Fruit fly (Drosophila melanogaster) whole organism, wandering third instar larva: ENCODE results near the gene sing.

Experiments
- Abd-B ChIP-seq: fragments of >200 bp; optimal IDR thresholded peaks from 2 replicates; lab custom pipeline; 2017; ENCODE audit warnings: missing biosample characterization, missing genetic modification characterization
- CG32264 ChIP-seq: fragments of 200-800 bp; sonication (Bioruptor generic); optimal IDR thresholded peaks from 2 replicates; lab custom pipeline; 2016; ENCODE audit warnings: missing biosample characterization, missing genetic modification characterization
- CG9705 ChIP-seq: fragments of 200-800 bp; sonication (Bioruptor generic); optimal IDR thresholded peaks from 2 replicates; lab custom pipeline; 2018; ENCODE audit warnings: missing biosample characterization, mild to moderate bottlenecking, missing genetic modification characterization
- CrebA ChIP-seq: fragments of 200-800 bp; sonication (Bioruptor generic); optimal IDR thresholded peaks from 2 replicates; lab custom pipeline; 2016; ENCODE audit warnings: missing biosample characterization, mild to moderate bottlenecking, missing genetic modification characterization, borderline replicate concordance
- Dfd ChIP-seq: fragments of >200 bp; optimal IDR thresholded peaks from 2 replicates; lab custom pipeline; 2017; ENCODE audit warnings: missing biosample characterization, missing genetic modification characterization
- Dif ChIP-seq: fragments of 200-275, 200-300 bp; sonication (Bioruptor generic); optimal IDR thresholded peaks from 2 replicates; lab custom pipeline; 2018; ENCODE audit warnings: missing biosample characterization, missing genetic modification characterization; ENCODE audit not compliant: partially characterized antibody
- GATAd ChIP-seq: sonication (Bioruptor generic); optimal IDR thresholded peaks from 2 replicates; lab custom pipeline; 2016; ENCODE audit warnings: missing biosample characterization, missing genetic modification characterization
- HLH106 ChIP-seq: fragments of 200-800 bp; optimal IDR thresholded peaks from 3 replicates; lab custom pipeline; 2019; ENCODE audit warnings: missing biosample characterization, mild to moderate bottlenecking, missing genetic modification characterization, moderate library complexity
- Hnf4 ChIP-seq: fragments of 200-800 bp; sonication (Bioruptor generic); optimal IDR thresholded peaks from 2 replicates; lab custom pipeline; 2016; ENCODE audit warnings: missing biosample characterization, mild to moderate bottlenecking, missing genetic modification characterization
- Hr78 ChIP-seq: fragments of >200 bp; optimal IDR thresholded peaks from 2 replicates; lab custom pipeline; 2017; ENCODE audit warnings: missing biosample characterization, missing genetic modification characterization
- Hr83 ChIP-seq: fragments of 200-300 bp; sonication (Bioruptor generic); optimal IDR thresholded peaks from 2 replicates; lab custom pipeline; 2016; ENCODE audit warnings: missing biosample characterization, mild to moderate bottlenecking, missing genetic modification characterization, moderate library complexity; ENCODE audit not compliant: poor library complexity, severe bottlenecking
- Jra ChIP-seq: sonication (Bioruptor generic); optimal IDR thresholded peaks from 2 replicates; lab custom pipeline; 2016; ENCODE audit warnings: missing biosample characterization, missing genetic modification characterization
- Mio ChIP-seq: sonication (Bioruptor generic); optimal IDR thresholded peaks from 2 replicates; lab custom pipeline; 2016; ENCODE audit warnings: missing biosample characterization, missing genetic modification characterization
- Myc ChIP-seq: fragments of >200 bp; optimal IDR thresholded peaks from 2 replicates; lab custom pipeline; 2017
- N ChIP-seq: fragments of >200 bp; optimal IDR thresholded peaks from 2 replicates; lab custom pipeline; 2018; ENCODE audit warnings: missing biosample characterization, missing external identifiers, missing genetic modification characterization
- OdsH ChIP-seq: fragments of 200-800 bp; sonication (Bioruptor generic); optimal IDR thresholded peaks from 2 replicates; lab custom pipeline; 2016; ENCODE audit warnings: missing biosample characterization, mild to moderate bottlenecking, missing genetic modification characterization
- Rel ChIP-seq, 2 experiments: fragments of 200-800 bp; sonication (Bioruptor generic) in 1 of 2; optimal IDR thresholded peaks; 2 replicates in 1 of 2; 3 replicates in 1 of 2; lab custom pipeline; 2016 to 2019; ENCODE audit warnings: mild to moderate bottlenecking in 2 of 2, missing biosample characterization in 2 of 2, missing genetic modification characterization in 2 of 2, moderate library complexity in 1 of 2
- Sp1 ChIP-seq: fragments of 200-800 bp; sonication (Bioruptor generic); optimal IDR thresholded peaks from 3 replicates; lab custom pipeline; 2019; ENCODE audit warnings: missing biosample characterization, mild to moderate bottlenecking, missing genetic modification characterization, moderate library complexity
- Vsx2 ChIP-seq: fragments of 200-300, 225-300 bp; sonication (Bioruptor generic); optimal IDR thresholded peaks from 2 replicates; lab custom pipeline; 2018; ENCODE audit warnings: missing biosample characterization, missing genetic modification characterization; ENCODE audit not compliant: partially characterized antibody
- br ChIP-seq: fragments of 200-800 bp; sonication (Bioruptor generic); optimal IDR thresholded peaks from 2 replicates; lab custom pipeline; 2016; ENCODE audit warnings: missing biosample characterization, missing genetic modification characterization
- brk ChIP-seq: fragments of 200-800 bp; sonication (Bioruptor generic); optimal IDR thresholded peaks from 2 replicates; lab custom pipeline; 2016; ENCODE audit warnings: missing biosample characterization, mild to moderate bottlenecking, missing genetic modification characterization
- dl ChIP-seq, 2 experiments: fragments of 175-275, 200-275 bp in 1 of 2; fragments of 200-275 bp in 1 of 2; sonication (Bioruptor generic); optimal IDR thresholded peaks; lab custom pipeline; 2018; ENCODE audit warnings: mild to moderate bottlenecking in 2 of 2, missing biosample characterization in 2 of 2, missing genetic modification characterization in 2 of 2, moderate library complexity in 2 of 2; ENCODE audit not compliant: partially characterized antibody in 2 of 2, insufficient read depth in 1 of 2
- dmrt93B ChIP-seq: fragments of 200-800 bp; sonication (Bioruptor generic); optimal IDR thresholded peaks from 2 replicates; lab custom pipeline; 2018; ENCODE audit warnings: missing biosample characterization, mild to moderate bottlenecking, missing genetic modification characterization
- dsf ChIP-seq: sonication (Bioruptor generic); optimal IDR thresholded peaks from 2 replicates; lab custom pipeline; 2016; ENCODE audit warnings: missing biosample characterization, missing genetic modification characterization, borderline replicate concordance
- ey ChIP-seq: fragments of 200-800 bp; sonication (Bioruptor generic); optimal IDR thresholded peaks from 2 replicates; lab custom pipeline; 2016; ENCODE audit warnings: missing biosample characterization, missing genetic modification characterization
- foxo ChIP-seq, 2 experiments: fragments of 200-800 bp; sonication (Bioruptor generic); optimal IDR thresholded peaks; 2 replicates in 1 of 2; 3 replicates in 1 of 2; lab custom pipeline; 2016 to 2017; ENCODE audit warnings: missing biosample characterization in 2 of 2, missing genetic modification characterization in 2 of 2
- fru ChIP-seq: fragments of 200-800 bp; sonication (Bioruptor generic); optimal IDR thresholded peaks from 3 replicates; lab custom pipeline; 2016; ENCODE audit warnings: missing biosample characterization, mild to moderate bottlenecking, missing genetic modification characterization
- h ChIP-seq: fragments of 200-800 bp; sonication (Bioruptor generic); optimal IDR thresholded peaks from 3 replicates; lab custom pipeline; 2016; ENCODE audit warnings: missing biosample characterization, mild to moderate bottlenecking, missing genetic modification characterization
- jim ChIP-seq: fragments of 175-275, 200-325 bp; sonication (Bioruptor generic); optimal IDR thresholded peaks from 2 replicates; lab custom pipeline; 2016; ENCODE audit warnings: missing biosample characterization, mild to moderate bottlenecking, missing genetic modification characterization
- lola ChIP-seq: fragments of >200 bp; optimal IDR thresholded peaks from 2 replicates; lab custom pipeline; 2017; ENCODE audit warnings: missing biosample characterization, missing genetic modification characterization
- pan ChIP-seq: fragments of >200 bp; optimal IDR thresholded peaks from 2 replicates; lab custom pipeline; 2017
- psq ChIP-seq: fragments of 200-800 bp; sonication (Bioruptor generic); optimal IDR thresholded peaks from 3 replicates; lab custom pipeline; 2017; ENCODE audit warnings: missing biosample characterization, mild to moderate bottlenecking, missing genetic modification characterization, moderate library complexity
- rgr ChIP-seq: fragments of 200-800 bp; sonication (Bioruptor generic); optimal IDR thresholded peaks from 3 replicates; lab custom pipeline; 2016; ENCODE audit warnings: missing biosample characterization, mild to moderate bottlenecking, missing genetic modification characterization
- sage ChIP-seq: fragments of 200-800 bp; sonication (Bioruptor generic); optimal IDR thresholded peaks from 2 replicates; lab custom pipeline; 2016; ENCODE audit warnings: missing biosample characterization, mild to moderate bottlenecking, missing genetic modification characterization
- sv ChIP-seq: fragments of 200-800 bp; sonication (Bioruptor generic); optimal IDR thresholded peaks from 3 replicates; lab custom pipeline; 2016; ENCODE audit warnings: missing biosample characterization, missing genetic modification characterization
- tai ChIP-seq: sonication (Bioruptor generic); optimal IDR thresholded peaks from 2 replicates; lab custom pipeline; 2016; ENCODE audit warnings: missing biosample characterization, missing genetic modification characterization
- usp ChIP-seq: fragments of >200 bp; optimal IDR thresholded peaks from 2 replicates; lab custom pipeline; 2017; ENCODE audit warnings: missing biosample characterization, missing genetic modification characterization
- woc ChIP-seq: sonication (Bioruptor generic); optimal IDR thresholded peaks from 2 replicates; lab custom pipeline; 2016; ENCODE audit warnings: missing biosample characterization, mild to moderate bottlenecking, missing genetic modification characterization

The sing gene

dm6 chrX:16640260-16641100 is 38.6 kb upstream of the sing start, which contains the start of the genes SNRPG and mthl1:
TSS of gene SNRPG (minus strand) at chrX:16640419.
TSS of gene mthl1 (plus strand) at chrX:16640968.
- TF ChIP-seq CG32264 (GFP tag; lab: Kevin White, UChicago) (peak; percentile 10), pan (lab: Kevin White, UChicago) (no peak), foxo (GFP tag; optimal IDR thresholded peaks at IDR 0.05; lab: Kevin White, UChicago) (peak in 1 of 2 experiments; percentile 78), Hr78 (GFP tag; lab: Kevin White, UChicago) (peak; percentile 39), CrebA (GFP tag; lab: Kevin White, UChicago) (no peak), br (GFP tag; lab: Kevin White, UChicago) (peak; percentile 44), psq (GFP tag; lab: Kevin White, UChicago) (peak; percentile 56), Mio (GFP tag; lab: Kevin White, UChicago) (no peak), ey (GFP tag; lab: Kevin White, UChicago) (peak; percentile 62), sage (GFP tag; lab: Kevin White, UChicago) (peak; percentile 34), lola (GFP tag; lab: Kevin White, UChicago) (peak; percentile 15), tai (GFP tag; lab: Kevin White, UChicago) (peak; percentile 75), N (GFP tag; lab: Kevin White, UChicago) (peak; percentile 93), Dfd (no peak), OdsH (no peak), Myc (lab: Kevin White, UChicago) (peak; percentile 33), dsf (GFP tag; lab: Kevin White, UChicago) (peak; percentile 35), brk (GFP tag; lab: Kevin White, UChicago) (no peak), Sp1 (peak; percentile 66), woc (GFP tag; lab: Kevin White, UChicago) (peak; percentile 80), h (peak; percentile 56), Abd-B (GFP tag; lab: Kevin White, UChicago) (no peak), dmrt93B (GFP tag; lab: Kevin White, UChicago) (peak; percentile 79), rgr (GFP tag; lab: Kevin White, UChicago) (peak; percentile 65), usp (GFP tag; lab: Kevin White, UChicago) (no peak), dl (GFP tag; optimal IDR thresholded peaks at IDR 0.05; lab: Kevin White, UChicago; ENCODE audit: insufficient read depth in 1 of 2, partially characterized antibody in 2 of 2) (no peak), Hnf4 (GFP tag; lab: Kevin White, UChicago) (peak; percentile 54), Jra (peak; percentile 14), Rel (GFP tag; optimal IDR thresholded peaks at IDR 0.05; lab: Kevin White, UChicago) (no peak), Rel (tag; optimal IDR thresholded peaks at IDR 0.05; lab: Kevin White, UChicago) (peak; percentile 73), Dif (GFP tag; lab: Kevin White, UChicago) (no peak), HLH106 (tag; lab: Kevin White, UChicago) (peak; percentile 75), Hr83 (GFP tag; lab: Kevin White, UChicago) (peak; percentile 40), sv (peak; percentile 7), jim (GFP tag; lab: Kevin White, UChicago) (no peak), Vsx2 (GFP tag; lab: Kevin White, UChicago) (no peak), GATAd (GFP tag; lab: Kevin White, UChicago) (no peak), CG9705 (GFP tag; lab: Kevin White, UChicago) (peak; percentile 61), fru (peak; percentile 52)

dm6 chrX:16641101-16641420 is 38.0 kb upstream of the sing start:
- no peak for TF ChIP-seq HLH106 (tag; lab: Kevin White, UChicago)
- no peak for TF ChIP-seq Hr83 (GFP tag; lab: Kevin White, UChicago)
- TF ChIP-seq Sp1 = no peak
- no peak for TF ChIP-seq dmrt93B (GFP tag; lab: Kevin White, UChicago)
- TF ChIP-seq psq (GFP tag; lab: Kevin White, UChicago) = no peak
- TF ChIP-seq dsf (GFP tag; lab: Kevin White, UChicago) = no peak
- no peak for TF ChIP-seq foxo (GFP tag; optimal IDR thresholded peaks at IDR 0.05; lab: Kevin White, UChicago)
- TF ChIP-seq GATAd (GFP tag; lab: Kevin White, UChicago) = no peak
- no peak for TF ChIP-seq Dif (GFP tag; lab: Kevin White, UChicago)
- TF ChIP-seq ey (GFP tag; lab: Kevin White, UChicago) = no peak
- TF ChIP-seq Abd-B (GFP tag; lab: Kevin White, UChicago) = no peak
- TF ChIP-seq usp (GFP tag; lab: Kevin White, UChicago) = no peak
- no peak for TF ChIP-seq sage (GFP tag; lab: Kevin White, UChicago)
- no peak for TF ChIP-seq woc (GFP tag; lab: Kevin White, UChicago)
- TF ChIP-seq fru = no peak
- TF ChIP-seq CG9705 (GFP tag; lab: Kevin White, UChicago) = no peak
- no peak for TF ChIP-seq rgr (GFP tag; lab: Kevin White, UChicago)
- TF ChIP-seq lola (GFP tag; lab: Kevin White, UChicago) = no peak
